Fruit fly (Drosophila melanogaster): ENCODE measurements around the gene Bfc.

dm6 chr3L:1208206-1208605, 42.3 kb upstream of the Bfc start:
- TF ChIP-seq psq (optimal IDR thresholded peaks at IDR 0.05) (no peak), h (optimal IDR thresholded peaks at IDR 0.05) (no peak), Sin3A (optimal IDR thresholded peaks at IDR 0.05) (no peak)

All from Kc167 (cell line).